Fruit fly (Drosophila melanogaster): ENCODE data around the gene CG7251.

The CG7251 gene

dm6 chr2L:5546518-5547287 is 41.5 kb downstream of the CG7251 start, which contains the start of gene Oscillin (continued):
- TF ChIP-seq CG16779 (GFP tag; IDR thresholded peaks at IDR 0.05) (no peak), CG30431 (GFP tag; optimal IDR thresholded peaks at IDR 0.05) (peak; percentile 45), CHES-1-like (GFP tag; optimal IDR thresholded peaks at IDR 0.05) (no peak), CG6272 (GFP tag; IDR thresholded peaks at IDR 0.05) (peak; percentile 55; the same call in 1 of the 2 replicates), MESR4 (GFP tag; optimal IDR thresholded peaks at IDR 0.05) (peak; percentile 13), CG17912 (GFP tag; optimal IDR thresholded peaks at IDR 0.05) (no peak), mld (GFP tag; IDR thresholded peaks at IDR 0.05; ENCODE audit: partially characterized antibody) (peak; percentile 88), ind (GFP tag; optimal IDR thresholded peaks at IDR 0.05) (peak; percentile 71), hbn (GFP tag; IDR thresholded peaks at IDR 0.05; ENCODE audit: partially characterized antibody) (peak; percentile 50; the same call in 1 of the 2 replicates), Dek (tag; optimal IDR thresholded peaks at IDR 0.05) (peak; percentile 58), dysf (GFP tag; IDR thresholded peaks at IDR 0.05) (peak; percentile 81), CG12659 (GFP tag; optimal IDR thresholded peaks at IDR 0.05) (peak; percentile 75), pan (optimal IDR thresholded peaks at IDR 0.05) (no peak), pan (GFP tag; optimal IDR thresholded peaks at IDR 0.05 in 1 of 2, IDR thresholded peaks at IDR 0.05 in 1 of 2) (peak in 1 of 2 experiments; percentile 92), zen2 (GFP tag; IDR thresholded peaks at IDR 0.05; ENCODE audit: partially characterized antibody) (peak; percentile 89), CG14050 (GFP tag; IDR thresholded peaks at IDR 0.05) (peak; percentile 68), z (GFP tag; IDR thresholded peaks at IDR 0.05) (peak; percentile 98), CG10274 (GFP tag; optimal IDR thresholded peaks at IDR 0.05) (peak; percentile 94), Ravus (GFP tag; IDR thresholded peaks at IDR 0.05) (no peak; the same call in 1 of the 2 replicates), CG31388 (GFP tag; optimal IDR thresholded peaks at IDR 0.05) (peak; percentile 31), nau (GFP tag; optimal IDR thresholded peaks at IDR 0.05) (peak; percentile 66), GATAe (GFP tag; conservative IDR thresholded peaks at IDR 0.05) (no peak), dan (GFP tag; IDR thresholded peaks at IDR 0.05) (no peak), CG7963 (GFP tag; IDR thresholded peaks at IDR 0.05; ENCODE audit: partially characterized antibody) (peak; percentile 77), Doc2 (GFP tag; IDR thresholded peaks at IDR 0.05) (no peak), CG33557 (GFP tag; optimal IDR thresholded peaks at IDR 0.05) (peak; percentile 17), ara (GFP tag; IDR thresholded peaks at IDR 0.05) (peak; percentile 87), Atf-2 (GFP tag; optimal IDR thresholded peaks at IDR 0.05) (peak; percentile 66), CG15011 (GFP tag; optimal IDR thresholded peaks at IDR 0.05) (peak; percentile 66), nmo (GFP tag; optimal IDR thresholded peaks at IDR 0.05) (peak; percentile 93), gsb (GFP tag; IDR thresholded peaks at IDR 0.05) (peak; percentile 66), Meics (GFP tag; optimal IDR thresholded peaks at IDR 0.05) (peak; percentile 86), Gsc (GFP tag; IDR thresholded peaks at IDR 0.05) (no peak), ewg (GFP tag; optimal IDR thresholded peaks at IDR 0.05) (peak; percentile 48), Spps (tag; optimal IDR thresholded peaks at IDR 0.05) (peak; percentile 84), dmrt99B (tag; optimal IDR thresholded peaks at IDR 0.05) (peak; percentile 89), schlank (tag; optimal IDR thresholded peaks at IDR 0.05) (no peak), Ada2b (GFP tag; IDR thresholded peaks at IDR 0.05) (peak; percentile 73), CG32772 (GFP tag; IDR thresholded peaks at IDR 0.05) (peak; percentile 82), so (GFP tag; IDR thresholded peaks at IDR 0.05) (peak; percentile 63; the same call in 1 of the 3 replicates), ftz-f1 (GFP tag; optimal IDR thresholded peaks at IDR 0.05) (no peak), CG12769 (tag; optimal IDR thresholded peaks at IDR 0.05) (peak; percentile 13), dati (GFP tag; IDR thresholded peaks at IDR 0.05) (peak; percentile 49; the same call in 1 of the 2 replicates), CG12391 (tag; optimal IDR thresholded peaks at IDR 0.05) (peak; percentile 48), gfzf (GFP tag; optimal IDR thresholded peaks at IDR 0.05) (no peak), Bdp1 (GFP tag; optimal IDR thresholded peaks at IDR 0.05) (no peak), H2.0 (GFP tag; IDR thresholded peaks at IDR 0.05) (peak; percentile 84), CG1647 (GFP tag; optimal IDR thresholded peaks at IDR 0.05) (peak; percentile 43), CG6854 (GFP tag; optimal IDR thresholded peaks at IDR 0.05) (peak; percentile 58)
